Fruit fly (Drosophila melanogaster): ENCODE data around the gene PCID2.
"Not testable (repeated sequence)": the region's sequence is repeated elsewhere in the genome, so short reads cannot be mapped to it uniquely, and the experiment has no call there.

PCID2 gene

dm6 chr3L:11626229-11626826, at the start of gene PCID2:
PCID2 (plus strand) TSS chr3L:11626441.
- TF ChIP-seq CG6854 (GFP tag; optimal IDR thresholded peaks at IDR 0.05) (no peak), Eip78C (GFP tag) (peak; percentile 16), svp (GFP tag) (peak; percentile 82), dsx (GFP tag; optimal IDR thresholded peaks at IDR 0.05; ENCODE audit: poor library complexity, severe bottlenecking) (no peak), OdsH (GFP tag; optimal IDR thresholded peaks at IDR 0.05) (no peak), CG11294 (GFP tag; IDR thresholded peaks at IDR 0.05) (no peak)

dm6 chr3L:11576944-11577343, 49.3 kb upstream of the PCID2 start, which contains the start of gene CG33489:
CG33489 (minus strand) TSS chr3L:11577044.
- not testable (repeated sequence) for TF ChIP-seq Sox15, Hr38, CG7368 (GFP tag; optimal IDR thresholded peaks at IDR 0.05)

- TF ChIP-seq lz (GFP tag; optimal IDR thresholded peaks at IDR 0.05) (no peak), fkh (GFP tag; optimal IDR thresholded peaks at IDR 0.05) (peak; percentile 32)
Measured at dm6 chr3L:11577395-11577794, 48.8 kb upstream of the PCID2 start, which contains the start of gene CG33271. CG33271 (minus strand) TSS chr3L:11577495.

- TF ChIP-seq Gug (GFP tag; IDR thresholded peaks at IDR 0.05) (no peak), fd59A (GFP tag; optimal IDR thresholded peaks at IDR 0.05) (no peak), Sox102F (GFP tag; optimal IDR thresholded peaks at IDR 0.05) (no peak), CG6792 (GFP tag; optimal IDR thresholded peaks at IDR 0.05) (no peak), CG8119 (GFP tag; IDR thresholded peaks at IDR 0.05) (no peak), Blimp-1 (GFP tag; optimal IDR thresholded peaks at IDR 0.05) (no peak), CG6163 (GFP tag; IDR thresholded peaks at IDR 0.05) (no peak), lz (GFP tag; optimal IDR thresholded peaks at IDR 0.05) (no peak), Smox (GFP tag; optimal IDR thresholded peaks at IDR 0.05) (no peak), ss (GFP tag; optimal IDR thresholded peaks at IDR 0.05) (no peak), CG31627 (GFP tag; optimal IDR thresholded peaks at IDR 0.05) (no peak), CG15336 (GFP tag; IDR thresholded peaks at IDR 0.05) (no peak), eg (GFP tag; IDR thresholded peaks at IDR 0.05) (no peak)
Measured at dm6 chr3L:11578211-11578673, 48.0 kb upstream of the PCID2 start, which contains the start of gene CG33270. CG33270 (minus strand) TSS chr3L:11578623.

- no peak for TF ChIP-seq pdm3 (GFP tag; optimal IDR thresholded peaks at IDR 0.05)
- no peak for TF ChIP-seq Lpt (GFP tag; optimal IDR thresholded peaks at IDR 0.05)
- TF ChIP-seq spab (GFP tag; optimal IDR thresholded peaks at IDR 0.05), result no peak
- no peak for TF ChIP-seq CG6163 (GFP tag; IDR thresholded peaks at IDR 0.05)
- no peak for TF ChIP-seq Met (GFP tag; optimal IDR thresholded peaks at IDR 0.05)
- TF ChIP-seq Sox14 (GFP tag; optimal IDR thresholded peaks at IDR 0.05), result no peak
- no peak for TF ChIP-seq Hr4 (GFP tag; optimal IDR thresholded peaks at IDR 0.05)
- TF ChIP-seq CG16779 (tag; optimal IDR thresholded peaks at IDR 0.05), result no peak
- TF ChIP-seq Ets21C (GFP tag; optimal IDR thresholded peaks at IDR 0.05), result no peak
- no peak for TF ChIP-seq OdsH (GFP tag; optimal IDR thresholded peaks at IDR 0.05)
Measured at dm6 chr3L:11578847-11579246, 47.4 kb upstream of the PCID2 start.

dm6 chr3L:11579919-11580318, 46.3 kb upstream of the PCID2 start, which contains the start of gene CG43390:
CG43390 (minus strand) TSS chr3L:11579950.
- peak; percentile 46 for TF ChIP-seq fkh (GFP tag; optimal IDR thresholded peaks at IDR 0.05)
- no peak for TF ChIP-seq Gug (GFP tag; IDR thresholded peaks at IDR 0.05)
